Worm (Caenorhabditis elegans) whole organism, L4 larva: ENCODE data around the gene F16G10.8.

ENCODE experiments used
- Y75B8A.6 ChIP-seq: fragments of 200-800 bp; sonication (Bioruptor generic); IDR thresholded peaks from 2 replicates; pipeline ENCODE4 v1.3.6; 2022; ENCODE audit warnings: missing genetic modification reagents, missing genetic modification characterization, missing compliant biosample characterization
- attf-4 ChIP-seq: sonication (generic microtip); optimal IDR thresholded peaks from 3 replicates; lab custom pipeline; 2017; ENCODE audit warnings: missing biosample characterization, missing genetic modification characterization
- mes-2 ChIP-seq: sonication (generic microtip); optimal IDR thresholded peaks from 2 replicates; lab custom pipeline; 2016; ENCODE audit warnings: missing genotype, mild to moderate bottlenecking, missing genetic modification characterization, missing compliant biosample characterization; ENCODE audit not compliant: poor library complexity, severe bottlenecking

DNA sequence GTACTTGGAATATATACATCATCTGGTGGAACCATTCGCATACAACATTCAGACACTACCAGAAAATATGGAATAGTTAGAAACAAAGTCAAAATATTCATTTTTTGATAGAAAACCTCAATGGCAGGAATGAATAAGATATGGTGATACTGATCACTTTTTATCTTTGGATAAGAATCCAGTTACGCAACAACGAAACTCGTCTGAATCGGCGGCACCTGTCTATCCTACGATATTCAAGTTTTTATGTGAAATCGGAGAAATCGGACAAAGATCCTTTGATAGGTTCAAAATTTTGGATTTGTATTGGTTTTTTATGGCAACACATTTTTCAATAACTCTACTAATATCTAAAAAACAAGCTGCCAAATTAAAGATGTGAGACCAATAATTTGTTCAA lies 15.7 kb upstream of the F16G10.8 start, which contains the start of gene F16G10.14:
- no peak for TF ChIP-seq mes-2
- no peak for TF ChIP-seq Y75B8A.6 (GFP tag; lab: Robert Waterston, UW)
- TF ChIP-seq attf-4: no peak
